Worm (Caenorhabditis elegans) whole organism, L2 larva: ENCODE measurements around the gene Y43F4A.4.

Experiments used
- C34F6.9 ChIP-seq: fragments of 150-350 bp; optimal IDR thresholded peaks from 2 replicates; lab custom pipeline; 2014; ENCODE audit warnings: missing biosample characterization, missing genetic modification characterization
- R02D3.7 ChIP-seq: fragments of 150-350 bp; optimal IDR thresholded peaks from 2 replicates; lab custom pipeline; 2014; ENCODE audit warnings: missing biosample characterization, missing genetic modification characterization
- Y55F3AM.14 ChIP-seq: fragments of 200-800 bp; sonication (Bioruptor generic); optimal IDR thresholded peaks from 2 replicates; lab custom pipeline; 2018; ENCODE audit warnings: mild to moderate bottlenecking, missing genetic modification characterization, missing compliant biosample characterization
- ZK546.5 ChIP-seq: sonication (generic microtip); optimal IDR thresholded peaks from 2 replicates; lab custom pipeline; 2017; ENCODE audit warnings: missing biosample characterization, missing genetic modification characterization
- alr-1 ChIP-seq: fragments of 150-350 bp; optimal IDR thresholded peaks from 2 replicates; lab custom pipeline; 2014; ENCODE audit warnings: missing biosample characterization, missing genetic modification characterization
- aly-2 ChIP-seq: fragments of 150-350 bp; optimal IDR thresholded peaks from 2 replicates; lab custom pipeline; 2014; ENCODE audit warnings: missing biosample characterization, missing genetic modification characterization
- ama-1 ChIP-seq: fragments of 150-350 bp; optimal IDR thresholded peaks from 2 replicates; lab custom pipeline; 2018; ENCODE audit warnings: inconsistent platforms
- blmp-1 ChIP-seq: sonication (generic microtip); optimal IDR thresholded peaks from 2 replicates; lab custom pipeline; 2017; ENCODE audit warnings: missing genetic modification characterization, mild to moderate bottlenecking, missing compliant biosample characterization, antibody characterized with exemption, moderate library complexity; ENCODE audit not compliant: insufficient read depth
- ceh-82 ChIP-seq: fragments of 150-350 bp; optimal IDR thresholded peaks from 2 replicates; lab custom pipeline; 2014; ENCODE audit warnings: missing biosample characterization, missing genetic modification characterization
- crh-2 ChIP-seq: sonication (generic microtip); optimal IDR thresholded peaks from 2 replicates; lab custom pipeline; 2017; ENCODE audit warnings: missing biosample characterization, missing genetic modification characterization
- dmd-4 ChIP-seq: sonication (generic microtip); optimal IDR thresholded peaks from 2 replicates; lab custom pipeline; 2017; ENCODE audit warnings: missing biosample characterization, missing genetic modification characterization
- egl-27 ChIP-seq: sonication (generic microtip); optimal IDR thresholded peaks from 3 replicates; lab custom pipeline; 2017; ENCODE audit warnings: missing biosample characterization, missing genetic modification reagents, missing genetic modification characterization
- elt-1 ChIP-seq: fragments of 150-350 bp; optimal IDR thresholded peaks from 2 replicates; lab custom pipeline; 2014; ENCODE audit warnings: missing biosample characterization, missing genetic modification characterization
- elt-3 ChIP-seq: sonication (generic microtip); optimal IDR thresholded peaks from 2 replicates; lab custom pipeline; 2017; ENCODE audit warnings: missing biosample characterization, missing genetic modification characterization
- fos-1 ChIP-seq: fragments of 150-350 bp; optimal IDR thresholded peaks from 2 replicates; lab custom pipeline; 2014; ENCODE audit warnings: missing biosample characterization, missing genetic modification characterization
- gmeb-1 ChIP-seq: fragments of 150-350 bp; optimal IDR thresholded peaks from 2 replicates; lab custom pipeline; 2014; ENCODE audit warnings: missing biosample characterization, missing genetic modification characterization
- lin-11 ChIP-seq: fragments of 150-350 bp; sonication (generic microtip); optimal IDR thresholded peaks from 2 replicates; lab custom pipeline; 2014; ENCODE audit warnings: missing biosample characterization, missing genetic modification characterization, inconsistent platforms, mixed read lengths
- lin-13 ChIP-seq: fragments of 150-350 bp; optimal IDR thresholded peaks from 2 replicates; lab custom pipeline; 2014; ENCODE audit warnings: missing biosample characterization, missing genetic modification reagents, missing genetic modification characterization
- lin-39 ChIP-seq: fragments of 150-350 bp; optimal IDR thresholded peaks from 2 replicates; lab custom pipeline; 2014; ENCODE audit warnings: missing biosample characterization, missing genetic modification reagents, missing genetic modification characterization
- lsy-2 ChIP-seq, 2 experiments: fragments of 150-350 bp in 1 of 2; sonication (generic microtip) in 1 of 2; optimal IDR thresholded peaks; 2 replicates each; lab custom pipeline; 2014 to 2017; ENCODE audit warnings: missing biosample characterization in 2 of 2, missing genetic modification characterization in 2 of 2
- mab-5 ChIP-seq: fragments of 150-350 bp; optimal IDR thresholded peaks from 2 replicates; lab custom pipeline; 2014; ENCODE audit warnings: missing biosample characterization, missing genetic modification characterization
- mbf-1 ChIP-seq: sonication (generic microtip); optimal IDR thresholded peaks from 2 replicates; lab custom pipeline; 2017; ENCODE audit warnings: missing biosample characterization, missing genetic modification characterization
- mdl-1 ChIP-seq, 2 experiments: fragments of 150-350 bp in 1 of 2; sonication (generic microtip) in 1 of 2; optimal IDR thresholded peaks; 2 replicates each; lab custom pipeline; 2017; ENCODE audit warnings: missing biosample characterization in 2 of 2, missing genetic modification characterization in 2 of 2
- nhr-10 ChIP-seq: sonication (generic microtip); optimal IDR thresholded peaks from 2 replicates; lab custom pipeline; 2017; ENCODE audit warnings: missing biosample characterization, missing genetic modification characterization
- nhr-12 ChIP-seq: fragments of 150-350 bp; optimal IDR thresholded peaks from 2 replicates; lab custom pipeline; 2014; ENCODE audit warnings: missing biosample characterization, missing genetic modification characterization
- nhr-129 ChIP-seq: fragments of 150-350 bp; optimal IDR thresholded peaks from 2 replicates; lab custom pipeline; 2014; ENCODE audit warnings: missing biosample characterization, missing genetic modification characterization
- nhr-21 ChIP-seq: fragments of 150-350 bp; optimal IDR thresholded peaks from 2 replicates; lab custom pipeline; 2014; ENCODE audit warnings: missing biosample characterization, missing genetic modification characterization
- nhr-23 ChIP-seq: fragments of 150-350 bp; optimal IDR thresholded peaks from 2 replicates; lab custom pipeline; 2014; ENCODE audit warnings: missing biosample characterization, missing genetic modification reagents, missing genetic modification characterization
- nhr-237 ChIP-seq: fragments of 150-350 bp; optimal IDR thresholded peaks from 2 replicates; lab custom pipeline; 2014; ENCODE audit warnings: missing biosample characterization, missing genetic modification characterization
- nhr-25 ChIP-seq: fragments of 150-350 bp; sonication (generic microtip); optimal IDR thresholded peaks from 3 replicates; lab custom pipeline; 2014; ENCODE audit warnings: missing biosample characterization, missing genetic modification characterization
- nhr-6 ChIP-seq: fragments of 150-350 bp; optimal IDR thresholded peaks from 2 replicates; lab custom pipeline; 2014; ENCODE audit warnings: missing biosample characterization, missing genetic modification characterization
- nhr-77 ChIP-seq: fragments of 150-350 bp; optimal IDR thresholded peaks from 2 replicates; lab custom pipeline; 2014; ENCODE audit warnings: missing biosample characterization, missing genetic modification characterization
- peb-1 ChIP-seq: fragments of 150-350 bp; optimal IDR thresholded peaks from 2 replicates; lab custom pipeline; 2014; ENCODE audit warnings: missing biosample characterization, missing genetic modification characterization
- sem-4 ChIP-seq: fragments of 150-350 bp; optimal IDR thresholded peaks from 2 replicates; lab custom pipeline; 2014; ENCODE audit warnings: missing biosample characterization, missing genetic modification reagents, missing genetic modification characterization
- skn-1 ChIP-seq: sonication (generic microtip); optimal IDR thresholded peaks from 2 replicates; lab custom pipeline; 2017; ENCODE audit warnings: missing biosample characterization, missing genetic modification characterization
- sma-9 ChIP-seq, 2 experiments: fragments of 150-350 bp in 1 of 2; sonication (generic microtip) in 1 of 2; optimal IDR thresholded peaks; 2 replicates each; lab custom pipeline; 2014 to 2016; ENCODE audit warnings: missing genetic modification characterization in 2 of 2, mild to moderate bottlenecking in 1 of 2, missing biosample characterization in 1 of 2, missing compliant biosample characterization in 1 of 2, missing genetic modification reagents in 1 of 2, moderate library complexity in 1 of 2
- snpc-4 ChIP-seq: fragments of 150-350 bp; optimal IDR thresholded peaks from 2 replicates; lab custom pipeline; 2014; ENCODE audit warnings: missing biosample characterization, missing genetic modification characterization
- unc-39 ChIP-seq: fragments of 150-350 bp; optimal IDR thresholded peaks from 2 replicates; lab custom pipeline; 2014; ENCODE audit warnings: missing biosample characterization, missing genetic modification characterization
- unc-55 ChIP-seq: fragments of 150-350 bp; sonication (generic microtip); optimal IDR thresholded peaks from 3 replicates; lab custom pipeline; 2014; ENCODE audit warnings: missing biosample characterization, missing genetic modification reagents, missing genetic modification characterization
- unc-62 ChIP-seq: fragments of 150-350 bp; optimal IDR thresholded peaks from 2 replicates; lab custom pipeline; 2014; ENCODE audit warnings: missing biosample characterization, missing genetic modification reagents, missing genetic modification characterization
- zag-1 ChIP-seq: fragments of 150-350 bp; optimal IDR thresholded peaks from 2 replicates; lab custom pipeline; 2014; ENCODE audit warnings: missing biosample characterization, missing genetic modification characterization
- ztf-1 ChIP-seq: fragments of 200-800 bp; sonication (Bioruptor generic); conservative IDR thresholded peaks from 2 replicates; pipeline ENCODE4 v1.3.6; 2022; ENCODE audit warnings: missing genetic modification characterization, missing compliant biosample characterization
- ztf-11 ChIP-seq: sonication (generic microtip); optimal IDR thresholded peaks from 2 replicates; lab custom pipeline; 2017; ENCODE audit warnings: missing biosample characterization, missing genetic modification characterization
- ztf-4 ChIP-seq: fragments of 150-350 bp; optimal IDR thresholded peaks from 2 replicates; lab custom pipeline; 2014; ENCODE audit warnings: missing biosample characterization, missing genetic modification characterization

Gene Y43F4A.4

DNA sequence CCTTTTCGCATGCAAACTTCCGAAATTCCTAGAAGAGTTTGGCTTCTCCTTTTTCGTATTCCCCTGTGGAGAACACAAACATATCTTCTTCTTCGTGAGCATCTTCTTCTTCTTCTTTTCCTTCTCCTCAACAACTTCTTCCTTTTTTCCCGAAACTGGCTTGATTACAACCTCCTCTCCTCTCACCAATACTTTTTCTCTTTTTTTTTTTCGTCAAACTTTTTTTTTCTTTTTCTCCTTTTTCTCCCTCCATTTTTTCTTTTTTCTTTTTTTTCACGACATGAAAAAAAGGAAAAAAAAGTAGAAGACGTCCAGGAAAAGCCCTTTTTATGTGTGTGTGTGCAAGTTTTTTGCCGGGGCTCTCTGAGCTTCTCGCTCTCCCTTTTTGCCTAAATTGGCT, 25.5 kb downstream of the Y43F4A.4 start:
- TF ChIP-seq nhr-129 (peak; percentile 8), unc-55 (peak; percentile 84), unc-39 (no peak), skn-1 (no peak), ztf-1 (GFP tag; lab: Robert Waterston, UW) (no peak), ama-1 (lab: Kevin White, UChicago) (no peak), zag-1 (tag; lab: Kevin White, UChicago) (peak; percentile 57), Y55F3AM.14 (GFP tag; lab: Kevin White, UChicago) (peak; percentile 25), ceh-82 (no peak), ztf-11 (tag; lab: Kevin White, UChicago) (no peak), mdl-1 (tag; optimal IDR thresholded peaks at IDR 0.05; lab: Kevin White, UChicago) (peak in 1 of 2 experiments; percentile 2), fos-1 (no peak), nhr-10 (tag; lab: Kevin White, UChicago) (no peak), alr-1 (no peak), lin-11 (no peak), sem-4 (tag; lab: Kevin White, UChicago) (peak; percentile 3), lsy-2 (tag; optimal IDR thresholded peaks at IDR 0.05; lab: Kevin White, UChicago) (peak in 1 of 2 experiments; percentile 54), mbf-1 (tag; lab: Kevin White, UChicago) (no peak), C34F6.9 (tag; lab: Kevin White, UChicago) (peak; percentile 79), mab-5 (tag; lab: Kevin White, UChicago) (no peak)

DNA sequence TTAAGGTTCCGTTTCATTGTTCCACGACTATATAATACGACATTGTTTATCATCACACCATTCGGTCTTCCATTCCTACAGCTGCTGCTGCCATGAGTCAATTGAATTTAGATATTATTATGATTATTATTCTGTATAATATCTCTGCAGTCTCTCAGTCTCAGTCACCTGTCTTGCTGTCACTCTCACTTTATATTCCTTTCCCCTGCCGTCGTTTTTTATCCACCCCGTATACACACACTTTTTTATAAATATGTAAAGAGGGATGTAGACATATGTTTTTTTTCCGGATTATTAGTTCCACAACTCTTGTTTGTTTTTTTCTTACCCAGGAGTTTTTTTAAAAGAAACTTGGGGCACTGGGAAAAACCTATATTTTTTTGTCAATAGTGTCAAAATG, 26.8 kb downstream of the Y43F4A.4 start:
- TF ChIP-seq aly-2 (tag; lab: Kevin White, UChicago): no peak
- TF ChIP-seq ztf-11 (tag; lab: Kevin White, UChicago): no peak
- TF ChIP-seq nhr-237 (tag; lab: Kevin White, UChicago): no peak
- TF ChIP-seq sem-4 (tag; lab: Kevin White, UChicago): no peak
- TF ChIP-seq mab-5 (tag; lab: Kevin White, UChicago): no peak
- TF ChIP-seq unc-39: no peak
- TF ChIP-seq ztf-1 (GFP tag; lab: Robert Waterston, UW): no peak
- TF ChIP-seq, all 48 proteins: peak for 0

DNA sequence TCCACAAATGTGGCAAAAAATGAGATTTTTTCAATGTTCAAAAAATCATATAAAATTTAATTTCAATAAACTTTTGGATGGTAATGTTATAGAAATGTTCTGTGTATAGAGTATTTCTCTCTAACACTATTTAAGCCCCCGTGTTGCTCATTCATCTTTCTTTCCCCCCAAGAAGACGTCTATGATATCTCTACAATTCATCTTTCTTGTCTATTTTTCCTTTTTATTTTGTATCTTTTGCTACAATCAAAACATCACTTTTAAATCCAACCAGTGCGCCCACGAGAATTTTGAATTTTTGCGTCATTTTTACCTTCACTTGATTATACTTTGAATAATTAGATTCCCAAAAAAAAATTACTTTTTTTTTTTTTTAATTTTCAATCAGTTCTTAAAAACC, 27.4 kb downstream of the Y43F4A.4 start:
- TF ChIP-seq unc-55: peak; percentile 69
- no peak for TF ChIP-seq mdl-1 (tag; optimal IDR thresholded peaks at IDR 0.05; lab: Kevin White, UChicago)
- no peak for TF ChIP-seq snpc-4 (tag; lab: Kevin White, UChicago)
- peak; percentile 19 for TF ChIP-seq mab-5 (tag; lab: Kevin White, UChicago)
- peak; percentile 12 for TF ChIP-seq sma-9 (GFP tag; optimal IDR thresholded peaks at IDR 0.05; lab: Kevin White, UChicago)
- TF ChIP-seq sma-9 (tag; optimal IDR thresholded peaks at IDR 0.05; lab: Kevin White, UChicago): no peak

DNA sequence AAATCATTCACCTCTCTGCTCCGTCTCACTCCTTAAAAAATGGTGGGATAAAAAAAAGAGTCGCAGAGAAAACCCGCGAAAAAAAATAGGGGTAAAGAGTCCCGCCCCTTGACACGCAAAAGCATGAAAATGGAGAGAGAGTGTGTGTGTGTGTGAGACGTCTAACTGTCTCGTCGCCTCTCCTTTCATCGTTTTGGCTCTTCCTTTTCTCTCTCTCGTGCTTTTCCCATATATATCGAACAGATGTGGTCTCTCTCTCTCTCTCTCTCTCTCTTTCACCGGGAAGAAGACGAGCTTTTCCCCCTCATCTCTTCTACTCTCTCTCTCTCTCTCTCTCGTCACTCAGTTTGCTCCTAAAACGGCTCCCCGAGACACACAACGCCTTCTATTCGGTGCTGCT, 30.4 kb downstream of the Y43F4A.4 start:
- TF ChIP-seq nhr-25 (tag; lab: Kevin White, UChicago) (no peak), elt-1 (no peak), Y55F3AM.14 (GFP tag; lab: Kevin White, UChicago) (peak; percentile 74), peb-1 (tag; lab: Kevin White, UChicago) (no peak), nhr-21 (tag; lab: Kevin White, UChicago) (peak; percentile 9), dmd-4 (tag; lab: Kevin White, UChicago) (no peak), alr-1 (no peak), gmeb-1 (tag; lab: Kevin White, UChicago) (no peak), lin-13 (GFP tag; lab: Kevin White, UChicago) (peak; percentile 42), zag-1 (tag; lab: Kevin White, UChicago) (peak; percentile 86), nhr-23 (no peak), nhr-12 (tag; lab: Kevin White, UChicago) (no peak), nhr-129 (peak; percentile 84), mab-5 (tag; lab: Kevin White, UChicago) (peak; percentile 58), nhr-10 (tag; lab: Kevin White, UChicago) (no peak), mdl-1 (tag; optimal IDR thresholded peaks at IDR 0.05; lab: Kevin White, UChicago) (peak; percentile 63 to 67), aly-2 (tag; lab: Kevin White, UChicago) (no peak), elt-3 (no peak), fos-1 (peak; percentile 69), snpc-4 (tag; lab: Kevin White, UChicago) (peak; percentile 35), ztf-1 (GFP tag; lab: Robert Waterston, UW) (0 out of 2 replicates have a peak, but pooled peaks have one; percentile 74), nhr-6 (peak; percentile 53), crh-2 (tag; lab: Kevin White, UChicago) (peak; percentile 83), unc-62 (no peak), lin-11 (peak; percentile 2), sem-4 (tag; lab: Kevin White, UChicago) (peak; percentile 74), unc-39 (no peak), ztf-4 (tag; lab: Kevin White, UChicago) (peak; percentile 17), skn-1 (peak; percentile 38), egl-27 (tag; lab: Kevin White, UChicago) (peak; percentile 47), unc-55 (peak; percentile 88), ZK546.5 (tag; lab: Kevin White, UChicago) (peak; percentile 2), nhr-77 (tag; lab: Kevin White, UChicago) (no peak), blmp-1 (tag; lab: Kevin White, UChicago) (no peak), nhr-237 (tag; lab: Kevin White, UChicago) (no peak), mbf-1 (tag; lab: Kevin White, UChicago) (no peak), sma-9 (GFP tag; optimal IDR thresholded peaks at IDR 0.05; lab: Kevin White, UChicago) (peak; percentile 85), sma-9 (tag; optimal IDR thresholded peaks at IDR 0.05; lab: Kevin White, UChicago) (no peak), lin-39 (no peak), R02D3.7 (tag; lab: Kevin White, UChicago) (no peak)
